Fruit fly (Drosophila melanogaster) whole organism, embryonic: ENCODE data around the gene msd1.

Experiments used
- Atf6 ChIP-seq: fragments of 200-800 bp; sonication (Bioruptor generic); IDR thresholded peaks from 2 replicates; pipeline ENCODE4 v1.3.6; 2022; ENCODE audit warnings: missing biosample characterization, missing genetic modification characterization
- BEAF-32 ChIP-seq: fragments of 200-800 bp; sonication (Bioruptor generic); optimal IDR thresholded peaks from 3 replicates; lab custom pipeline; 2017; ENCODE audit warnings: missing biosample characterization, missing genetic modification characterization, mild to moderate bottlenecking, moderate library complexity, missing genetic modification reagents
- CG10565 ChIP-seq: fragments of 200-800 bp; sonication (Bioruptor generic); optimal IDR thresholded peaks from 3 replicates; lab custom pipeline; 2016; ENCODE audit warnings: missing biosample characterization, mild to moderate bottlenecking, missing genetic modification characterization
- CG12104 ChIP-seq: fragments of 200-800 bp; sonication (Bioruptor generic); optimal IDR thresholded peaks from 3 replicates; lab custom pipeline; 2016; ENCODE audit warnings: missing biosample characterization, missing genetic modification characterization
- CG1233 ChIP-seq: fragments of 200-800 bp; sonication (Bioruptor generic); optimal IDR thresholded peaks from 4 replicates; lab custom pipeline; 2018; ENCODE audit warnings: missing biosample characterization, mild to moderate bottlenecking, missing genetic modification characterization
- CG12659 ChIP-seq: fragments of 200-800 bp; sonication (Bioruptor generic); optimal IDR thresholded peaks from 3 replicates; lab custom pipeline; 2017; ENCODE audit warnings: mild to moderate bottlenecking, missing biosample characterization, missing genetic modification reagents, missing genetic modification characterization
- CG13123 ChIP-seq: fragments of 200-800 bp; sonication (Bioruptor generic); optimal IDR thresholded peaks from 2 replicates; lab custom pipeline; 2016; ENCODE audit warnings: missing biosample characterization, missing genetic modification characterization
- CG15479 ChIP-seq: fragments of 200-800 bp; sonication (Bioruptor generic); optimal IDR thresholded peaks from 3 replicates; lab custom pipeline; 2019; ENCODE audit warnings: missing biosample characterization, mild to moderate bottlenecking, missing genetic modification characterization, moderate library complexity
- CG17361 ChIP-seq: fragments of 200-800 bp; sonication (Bioruptor generic); IDR thresholded peaks from 3 replicates; pipeline ENCODE4 v1.3.6; 2022; ENCODE audit warnings: missing biosample characterization, missing genetic modification characterization
- CG18476 ChIP-seq: fragments of 200-800 bp; sonication (Bioruptor generic); optimal IDR thresholded peaks from 2 replicates; lab custom pipeline; 2016; ENCODE audit warnings: missing biosample characterization, mild to moderate bottlenecking, missing genetic modification characterization
- CG18599 ChIP-seq: fragments of 200-800 bp; sonication (Bioruptor generic); optimal IDR thresholded peaks from 3 replicates; lab custom pipeline; 2017; ENCODE audit warnings: missing biosample characterization, missing genetic modification characterization, mild to moderate bottlenecking, moderate library complexity, missing genetic modification reagents
- CG3281 ChIP-seq: fragments of 200-800 bp; sonication (Bioruptor generic); optimal IDR thresholded peaks from 3 replicates; lab custom pipeline; 2017; ENCODE audit warnings: missing biosample characterization, mild to moderate bottlenecking, missing genetic modification characterization
- CG3407 ChIP-seq: fragments of 200-800 bp; sonication (Bioruptor generic); optimal IDR thresholded peaks from 2 replicates; lab custom pipeline; 2018; ENCODE audit warnings: missing biosample characterization, mild to moderate bottlenecking, missing genetic modification characterization
- CG34376 ChIP-seq: fragments of 200-800 bp; sonication (Bioruptor generic); optimal IDR thresholded peaks from 2 replicates; lab custom pipeline; 2018; ENCODE audit warnings: missing biosample characterization, mild to moderate bottlenecking, missing genetic modification characterization
- CG4424 ChIP-seq: fragments of 200-800 bp; sonication (Bioruptor generic); optimal IDR thresholded peaks from 3 replicates; lab custom pipeline; 2016; ENCODE audit warnings: missing biosample characterization, missing genetic modification characterization
- CG6175 ChIP-seq: fragments of 200-800 bp; sonication (Bioruptor generic); IDR thresholded peaks from 3 replicates; pipeline ENCODE4 v1.3.6; 2022; ENCODE audit warnings: missing biosample characterization, missing genetic modification characterization
- CG6791 ChIP-seq: fragments of 200-800 bp; sonication (Bioruptor generic); IDR thresholded peaks from 3 replicates; pipeline ENCODE4 v1.3.6; 2022; ENCODE audit warnings: missing biosample characterization, missing genetic modification characterization; ENCODE audit not compliant: partially characterized antibody
- CG8089 ChIP-seq: fragments of 200-800 bp; sonication (Bioruptor generic); optimal IDR thresholded peaks from 3 replicates; lab custom pipeline; 2016; ENCODE audit warnings: missing biosample characterization, missing genetic modification characterization
- CG8478 ChIP-seq: fragments of >200 bp; optimal IDR thresholded peaks from 2 replicates; lab custom pipeline; 2018
- CG9727 ChIP-seq: fragments of 200-800 bp; sonication (Bioruptor generic); optimal IDR thresholded peaks from 3 replicates; lab custom pipeline; 2017; ENCODE audit warnings: missing biosample characterization, mild to moderate bottlenecking, missing genetic modification characterization
- CG9876 ChIP-seq: fragments of 200-800 bp; sonication (Bioruptor generic); optimal IDR thresholded peaks from 2 replicates; lab custom pipeline; 2016; ENCODE audit warnings: missing biosample characterization, missing genetic modification characterization
- Dll ChIP-seq: fragments of 200-800 bp; sonication (Bioruptor generic); IDR thresholded peaks from 4 replicates; pipeline ENCODE4 v1.3.6; 2022; ENCODE audit warnings: missing biosample characterization, missing genetic modification characterization; ENCODE audit not compliant: partially characterized antibody
- Dref ChIP-seq: fragments of 200-800 bp; sonication (Bioruptor generic); IDR thresholded peaks from 2 replicates; pipeline ENCODE4 v1.3.6; 2022; ENCODE audit warnings: missing biosample characterization, missing genetic modification characterization
- Hsf ChIP-seq: fragments of 200-800 bp; sonication (Bioruptor generic); optimal IDR thresholded peaks from 3 replicates; lab custom pipeline; 2016; ENCODE audit warnings: missing biosample characterization, missing genetic modification characterization
- Myb ChIP-seq: fragments of 200-800 bp; sonication (Bioruptor generic); optimal IDR thresholded peaks from 2 replicates; lab custom pipeline; 2016; ENCODE audit warnings: missing biosample characterization, missing genetic modification characterization
- NC2β ChIP-seq: fragments of 200-800 bp; sonication (Bioruptor generic); optimal IDR thresholded peaks from 2 replicates; lab custom pipeline; 2016; ENCODE audit warnings: missing biosample characterization, missing genetic modification characterization
- Neu2 ChIP-seq: fragments of 200-800 bp; sonication (Bioruptor generic); optimal IDR thresholded peaks from 3 replicates; lab custom pipeline; 2016; ENCODE audit warnings: missing biosample characterization, missing genetic modification characterization, borderline replicate concordance
- NfI ChIP-seq: fragments of 200-800 bp; sonication (Bioruptor generic); optimal IDR thresholded peaks from 3 replicates; lab custom pipeline; 2018; ENCODE audit warnings: missing biosample characterization, mild to moderate bottlenecking, missing genetic modification characterization, moderate library complexity
- Opbp ChIP-seq: fragments of 200-800 bp; sonication (Bioruptor generic); IDR thresholded peaks from 3 replicates; pipeline ENCODE4 v1.3.6; 2022; ENCODE audit warnings: missing biosample characterization, missing genetic modification characterization; ENCODE audit not compliant: partially characterized antibody
- Ravus ChIP-seq: fragments of 200-800 bp; sonication (Bioruptor generic); IDR thresholded peaks from 2 replicates; pipeline ENCODE4 v1.3.6; 2022; ENCODE audit warnings: missing biosample characterization, missing genetic modification characterization
- Xbp1 ChIP-seq: fragments of 200-800 bp; sonication (Bioruptor generic); optimal IDR thresholded peaks from 3 replicates; lab custom pipeline; 2016; ENCODE audit warnings: missing biosample characterization, mild to moderate bottlenecking, missing genetic modification characterization
- aop ChIP-seq: fragments of 200-800 bp; sonication (Bioruptor generic); IDR thresholded peaks from 2 replicates; pipeline ENCODE4 v1.3.6; 2022; ENCODE audit warnings: missing biosample characterization, missing genetic modification characterization
- ap ChIP-seq: fragments of 200-800 bp; sonication (Bioruptor generic); IDR thresholded peaks from 2 replicates; pipeline ENCODE4 v1.3.6; 2022; ENCODE audit warnings: missing biosample characterization, missing genetic modification characterization
- chn ChIP-seq: fragments of 200-800 bp; sonication (Bioruptor generic); optimal IDR thresholded peaks from 2 replicates; lab custom pipeline; 2016; ENCODE audit warnings: missing biosample characterization, missing genetic modification characterization
- crc ChIP-seq: fragments of 200-800 bp; sonication (Bioruptor generic); optimal IDR thresholded peaks from 2 replicates; lab custom pipeline; 2016; ENCODE audit warnings: missing biosample characterization, missing genetic modification characterization
- disco-r ChIP-seq: fragments of 200-800 bp; sonication (Bioruptor generic); optimal IDR thresholded peaks from 2 replicates; lab custom pipeline; 2016; ENCODE audit warnings: missing biosample characterization, missing genetic modification characterization
- dmrt11E ChIP-seq: fragments of 200-800 bp; sonication (Bioruptor generic); optimal IDR thresholded peaks from 3 replicates; lab custom pipeline; 2018; ENCODE audit warnings: missing biosample characterization, mild to moderate bottlenecking, missing genetic modification characterization, moderate library complexity
- fru ChIP-seq: fragments of >200 bp; optimal IDR thresholded peaks from 2 replicates; lab custom pipeline; 2017
- h ChIP-seq: fragments of >200 bp; optimal IDR thresholded peaks from 2 replicates; lab custom pipeline; 2017
- hbn ChIP-seq: fragments of 200-800 bp; sonication (Bioruptor generic); IDR thresholded peaks from 2 replicates; pipeline ENCODE4 v1.3.6; 2022; ENCODE audit warnings: missing biosample characterization, missing genetic modification characterization; ENCODE audit not compliant: partially characterized antibody
- klu ChIP-seq: fragments of 200-800 bp; sonication (Bioruptor generic); IDR thresholded peaks from 2 replicates; pipeline ENCODE4 v1.3.6; 2022; ENCODE audit warnings: missing biosample characterization, missing genetic modification characterization
- kni ChIP-seq: fragments of 200-800 bp; sonication (Bioruptor generic); optimal IDR thresholded peaks from 3 replicates; lab custom pipeline; 2017; ENCODE audit warnings: mild to moderate bottlenecking, missing biosample characterization, missing genetic modification reagents, missing genetic modification characterization
- oc ChIP-seq: fragments of 200-800 bp; sonication (Bioruptor generic); optimal IDR thresholded peaks from 2 replicates; lab custom pipeline; 2018; ENCODE audit warnings: missing biosample characterization, mild to moderate bottlenecking, missing genetic modification characterization, moderate library complexity
- pfk ChIP-seq: fragments of 200-800 bp; sonication (Bioruptor generic); optimal IDR thresholded peaks from 2 replicates; lab custom pipeline; 2018; ENCODE audit warnings: missing biosample characterization, mild to moderate bottlenecking, missing genetic modification characterization, moderate library complexity
- pho ChIP-seq: fragments of 200-800 bp; sonication (Bioruptor generic); optimal IDR thresholded peaks from 2 replicates; lab custom pipeline; 2016; ENCODE audit warnings: missing biosample characterization, missing genetic modification characterization
- sisA ChIP-seq: fragments of 200-800 bp; sonication (Bioruptor generic); IDR thresholded peaks from 2 replicates; pipeline ENCODE4 v1.3.6; 2022; ENCODE audit warnings: missing biosample characterization, missing genetic modification characterization
- slou ChIP-seq: fragments of 200-800 bp; sonication (Bioruptor generic); optimal IDR thresholded peaks from 3 replicates; lab custom pipeline; 2016; ENCODE audit warnings: missing biosample characterization, missing genetic modification characterization
- slp2 ChIP-seq: fragments of 200-800 bp; sonication (Bioruptor generic); optimal IDR thresholded peaks from 2 replicates; lab custom pipeline; 2016; ENCODE audit warnings: missing biosample characterization, missing genetic modification characterization
- sob ChIP-seq: fragments of 200-800 bp; sonication (Bioruptor generic); IDR thresholded peaks from 2 replicates; pipeline ENCODE4 v1.3.6; 2022; ENCODE audit warnings: missing biosample characterization, missing genetic modification characterization
- tll ChIP-seq, 2 experiments: fragments of 200-800 bp in 1 of 2; fragments of >200 bp in 1 of 2; sonication (Bioruptor generic) in 1 of 2; optimal IDR thresholded peaks; 2 replicates each; lab custom pipeline; 2017 to 2019; ENCODE audit warnings: missing biosample characterization in 2 of 2, missing genetic modification characterization in 2 of 2, mild to moderate bottlenecking in 1 of 2, moderate library complexity in 1 of 2
- ttk ChIP-seq: fragments of 200-800 bp; sonication (Bioruptor generic); IDR thresholded peaks from 2 replicates; pipeline ENCODE4 v2.1.2; 2022; ENCODE audit warnings: missing biosample characterization, missing genetic modification characterization
- unpg ChIP-seq: fragments of 200-800 bp; sonication (Bioruptor generic); optimal IDR thresholded peaks from 3 replicates; lab custom pipeline; 2018; ENCODE audit warnings: missing biosample characterization, mild to moderate bottlenecking, missing genetic modification characterization, moderate library complexity

msd1 gene

dm6 chr3L:1352065-1352464 is 20.5 kb downstream of the msd1 start (continued):
- TF ChIP-seq CG3407 (GFP tag; lab: Kevin White, UChicago), result no peak
- TF ChIP-seq oc (tag; lab: Kevin White, UChicago), result peak; percentile 86
- TF ChIP-seq CG10565 (GFP tag; lab: Kevin White, UChicago), result no peak
- TF ChIP-seq slp2 (GFP tag; lab: Kevin White, UChicago), result peak; percentile 7
- TF ChIP-seq Opbp (GFP tag; lab: Robert Waterston, UW), result peak; percentile 89
- TF ChIP-seq CG1233 (GFP tag; lab: Kevin White, UChicago), result no peak
- no peak for TF ChIP-seq CG8478 (lab: Kevin White, UChicago)
- TF ChIP-seq CG18599 (GFP tag; lab: Kevin White, UChicago), result no peak
- TF ChIP-seq CG34376, result peak; percentile 46
- TF ChIP-seq klu (GFP tag; lab: Robert Waterston, UW), result no peak
- TF ChIP-seq pfk, result no peak
- TF ChIP-seq slou (GFP tag; lab: Kevin White, UChicago), result no peak
- TF ChIP-seq Ravus (GFP tag; lab: Robert Waterston, UW), result no peak
- TF ChIP-seq kni (GFP tag; lab: Kevin White, UChicago), result peak; percentile 96
- no peak for TF ChIP-seq disco-r (GFP tag; lab: Kevin White, UChicago)
- TF ChIP-seq unpg (GFP tag; lab: Kevin White, UChicago), result peak; percentile 48
- TF ChIP-seq sob (GFP tag; lab: Robert Waterston, UW), result no peak
- TF ChIP-seq sisA, result no peak
- TF ChIP-seq NfI (GFP tag; lab: Kevin White, UChicago), result peak; percentile 36
- peak; percentile 93 for TF ChIP-seq hbn (GFP tag; lab: Robert Waterston, UW)
- TF ChIP-seq CG15479, result no peak
- no peak for TF ChIP-seq crc (GFP tag; lab: Kevin White, UChicago)
- TF ChIP-seq ttk (GFP tag; lab: Robert Waterston, UW), result no peak
- no peak for TF ChIP-seq aop (GFP tag; lab: Robert Waterston, UW)
- TF ChIP-seq CG6175 (GFP tag; lab: Robert Waterston, UW), result no peak
- TF ChIP-seq h, result no peak
- peak; percentile 37 for TF ChIP-seq pho (GFP tag; lab: Kevin White, UChicago)
- peak; percentile 37 for TF ChIP-seq NC2β (GFP tag; lab: Kevin White, UChicago)
- TF ChIP-seq CG4424, result peak; percentile 44
- TF ChIP-seq CG9876, result no peak
- peak; percentile 78 for TF ChIP-seq CG6791
- TF ChIP-seq CG12104 (GFP tag; lab: Kevin White, UChicago), result no peak
- peak; percentile 14 for TF ChIP-seq CG9727 (GFP tag; lab: Kevin White, UChicago)
- TF ChIP-seq ap (GFP tag; lab: Robert Waterston, UW), result no peak
- no peak for TF ChIP-seq CG13123 (GFP tag; lab: Kevin White, UChicago)
- TF ChIP-seq Neu2 (GFP tag; lab: Kevin White, UChicago), result no peak
- TF ChIP-seq Xbp1 (GFP tag; lab: Kevin White, UChicago), result peak; percentile 28
- TF ChIP-seq Myb (GFP tag; lab: Kevin White, UChicago), result peak; percentile 21
- peak; percentile 22 for TF ChIP-seq CG3281 (GFP tag; lab: Kevin White, UChicago)
- peak; percentile 98 for TF ChIP-seq Dll (GFP tag; lab: Robert Waterston, UW)
- TF ChIP-seq tll (GFP tag; optimal IDR thresholded peaks at IDR 0.05; lab: Kevin White, UChicago), result peak in 1 of 2 experiments; percentile 11
- no peak for TF ChIP-seq fru
- 0 out of 2 replicates have a peak, but pooled peaks have one; percentile 14 for TF ChIP-seq Atf6
- no peak for TF ChIP-seq CG8089 (GFP tag; lab: Kevin White, UChicago)
- TF ChIP-seq CG18476, result no peak
- TF ChIP-seq Dref (GFP tag; lab: Robert Waterston, UW), result no peak
- TF ChIP-seq chn (GFP tag; lab: Kevin White, UChicago), result peak; percentile 16
- peak; percentile 40; the same call in 2 of the 3 replicates for TF ChIP-seq CG17361 (GFP tag; lab: Robert Waterston, UW)
- TF ChIP-seq dmrt11E (tag; lab: Kevin White, UChicago), result peak; percentile 28
- TF ChIP-seq Hsf (GFP tag; lab: Kevin White, UChicago), result peak; percentile 34
- peak; percentile 82 for TF ChIP-seq BEAF-32 (GFP tag; lab: Kevin White, UChicago)
- TF ChIP-seq CG12659, result peak; percentile 73
